Worm (Caenorhabditis elegans) whole organism, L1 larva: ENCODE measurements around the gene scav-3.

Experiments used
- C04F5.9 ChIP-seq: sonication (generic microtip); optimal IDR thresholded peaks from 2 replicates; lab custom pipeline; 2016; ENCODE audit warnings: missing genetic modification characterization, missing compliant biosample characterization
- C16A3.4 ChIP-seq: fragments of 150-350 bp; optimal IDR thresholded peaks from 2 replicates; lab custom pipeline; 2014; ENCODE audit warnings: missing biosample characterization, missing genetic modification characterization
- ama-1 ChIP-seq: fragments of 150-350 bp; optimal IDR thresholded peaks from 2 replicates; lab custom pipeline; 2014
- blmp-1 ChIP-seq: fragments of 150-350 bp; optimal IDR thresholded peaks from 2 replicates; lab custom pipeline; 2014; ENCODE audit warnings: missing biosample characterization, missing genetic modification characterization
- ceh-8 ChIP-seq: fragments of 200-800 bp; sonication (Bioruptor generic); optimal IDR thresholded peaks from 2 replicates; lab custom pipeline; 2018; ENCODE audit warnings: mild to moderate bottlenecking, missing genetic modification characterization, moderate library complexity, missing compliant biosample characterization
- ceh-88 ChIP-seq: fragments of 200-800 bp; sonication (Bioruptor generic); IDR thresholded peaks from 2 replicates; pipeline ENCODE4 v1.3.6; 2022; ENCODE audit warnings: missing genetic modification characterization, missing compliant biosample characterization
- ces-1 ChIP-seq: fragments of 150-350 bp; optimal IDR thresholded peaks from 2 replicates; lab custom pipeline; 2014; ENCODE audit warnings: missing biosample characterization, missing genetic modification reagents, missing genetic modification characterization
- efl-1 ChIP-seq, 4 experiments: fragments of 150-350 bp; optimal IDR thresholded peaks in 3 of 4; peaks in 1 of 4; 1 replicate in 1 of 4; 2 replicates in 3 of 4; lab custom pipeline; 2014; ENCODE audit warnings: missing biosample characterization in 2 of 4, missing genetic modification characterization in 2 of 4, missing genetic modification reagents in 2 of 4
- efl-3 ChIP-seq: fragments of 200-800 bp; sonication (Bioruptor generic); optimal IDR thresholded peaks from 2 replicates; lab custom pipeline; 2018; ENCODE audit warnings: mild to moderate bottlenecking, missing genetic modification characterization, missing compliant biosample characterization
- egl-27 ChIP-seq, 2 experiments: fragments of 150-350 bp in 1 of 2; sonication (generic microtip); optimal IDR thresholded peaks; 3 replicates each; lab custom pipeline; 2017 to 2018; ENCODE audit warnings: missing biosample characterization in 2 of 2, missing genetic modification characterization in 2 of 2, missing genetic modification reagents in 2 of 2
- elt-2 ChIP-seq: sonication (generic microtip); optimal IDR thresholded peaks from 2 replicates; lab custom pipeline; 2016; ENCODE audit warnings: missing genetic modification characterization, mild to moderate bottlenecking, inconsistent platforms, missing compliant biosample characterization, missing genetic modification reagents
- fkh-10 ChIP-seq: sonication (generic microtip); optimal IDR thresholded peaks from 2 replicates; lab custom pipeline; 2017; ENCODE audit warnings: missing biosample characterization, missing genetic modification reagents, missing genetic modification characterization
- grh-1 ChIP-seq: fragments of 200-800 bp; sonication (Bioruptor generic); IDR thresholded peaks from 2 replicates; pipeline ENCODE4 v1.3.6; 2022; ENCODE audit warnings: missing genetic modification reagents, missing genetic modification characterization, missing compliant biosample characterization
- hlh-17 ChIP-seq: fragments of 200-800 bp; sonication (Bioruptor generic); optimal IDR thresholded peaks from 2 replicates; lab custom pipeline; 2018; ENCODE audit warnings: missing genetic modification characterization, mild to moderate bottlenecking, missing compliant biosample characterization, moderate library complexity, borderline replicate concordance
- irx-1 ChIP-seq: sonication (generic microtip); optimal IDR thresholded peaks from 2 replicates; lab custom pipeline; 2016; ENCODE audit warnings: missing genetic modification characterization, missing compliant biosample characterization
- lin-14 ChIP-seq: fragments of 200-800 bp; sonication (Bioruptor generic); optimal IDR thresholded peaks from 2 replicates; lab custom pipeline; 2018; ENCODE audit warnings: mild to moderate bottlenecking, missing genetic modification characterization, moderate library complexity, missing compliant biosample characterization
- lin-15B ChIP-seq: fragments of 150-350 bp; sonication (generic microtip); optimal IDR thresholded peaks from 3 replicates; lab custom pipeline; 2014; ENCODE audit warnings: missing biosample characterization, missing genetic modification characterization
- lin-35 ChIP-seq, 2 experiments: fragments of 150-350 bp; optimal IDR thresholded peaks; 2 replicates each; lab custom pipeline; 2014; ENCODE audit warnings: missing biosample characterization in 2 of 2, missing genetic modification characterization in 2 of 2, missing genetic modification reagents in 2 of 2
- lir-3 ChIP-seq: sonication (generic microtip); optimal IDR thresholded peaks from 2 replicates; lab custom pipeline; 2016; ENCODE audit warnings: mild to moderate bottlenecking, missing genetic modification characterization, moderate library complexity, missing compliant biosample characterization; ENCODE audit not compliant: poor library complexity
- lsy-2 ChIP-seq, 2 experiments: fragments of 150-350 bp; optimal IDR thresholded peaks; 2 replicates each; lab custom pipeline; 2014; ENCODE audit warnings: missing biosample characterization in 2 of 2, missing genetic modification characterization in 2 of 2
- nhr-20 ChIP-seq: sonication (generic microtip); optimal IDR thresholded peaks from 2 replicates; lab custom pipeline; 2016; ENCODE audit warnings: mild to moderate bottlenecking, missing genetic modification characterization, missing compliant biosample characterization
- nhr-237 ChIP-seq: fragments of 150-350 bp; optimal IDR thresholded peaks from 2 replicates; lab custom pipeline; 2014; ENCODE audit warnings: missing biosample characterization, missing genetic modification characterization
- nhr-28 ChIP-seq: fragments of 150-350 bp; optimal IDR thresholded peaks from 2 replicates; lab custom pipeline; 2014; ENCODE audit warnings: missing biosample characterization, missing genetic modification characterization
- nhr-76 ChIP-seq: sonication (generic microtip); optimal IDR thresholded peaks from 2 replicates; lab custom pipeline; 2017; ENCODE audit warnings: missing biosample characterization, missing genetic modification characterization
- nhr-77 ChIP-seq: fragments of 150-350 bp; optimal IDR thresholded peaks from 2 replicates; lab custom pipeline; 2014; ENCODE audit warnings: missing biosample characterization, missing genetic modification characterization
- nhr-84 ChIP-seq: sonication (generic microtip); optimal IDR thresholded peaks from 2 replicates; lab custom pipeline; 2017; ENCODE audit warnings: missing biosample characterization, missing genetic modification characterization
- nhr-90 ChIP-seq: sonication (generic microtip); optimal IDR thresholded peaks from 2 replicates; lab custom pipeline; 2016; ENCODE audit warnings: mild to moderate bottlenecking, missing genetic modification characterization, missing compliant biosample characterization; ENCODE audit not compliant: poor library complexity
- pqm-1 ChIP-seq: sonication (generic microtip); optimal IDR thresholded peaks from 3 replicates; lab custom pipeline; 2017; ENCODE audit warnings: missing biosample characterization, missing genetic modification characterization
- rnt-1 ChIP-seq: sonication (generic microtip); optimal IDR thresholded peaks from 2 replicates; lab custom pipeline; 2016; ENCODE audit warnings: mild to moderate bottlenecking, missing genetic modification characterization, moderate library complexity, missing compliant biosample characterization
- snu-23 ChIP-seq: sonication (generic microtip); optimal IDR thresholded peaks from 2 replicates; lab custom pipeline; 2016; ENCODE audit warnings: missing genetic modification characterization, missing compliant biosample characterization
- sox-4 ChIP-seq: sonication (generic microtip); optimal IDR thresholded peaks from 2 replicates; lab custom pipeline; 2016; ENCODE audit warnings: missing genetic modification characterization, missing compliant biosample characterization
- sup-37 ChIP-seq: fragments of 200-800 bp; sonication (Bioruptor generic); optimal IDR thresholded peaks from 2 replicates; lab custom pipeline; 2018; ENCODE audit warnings: mild to moderate bottlenecking, missing genetic modification characterization, missing compliant biosample characterization
- tlp-1 ChIP-seq: fragments of 150-350 bp; optimal IDR thresholded peaks from 2 replicates; lab custom pipeline; 2014; ENCODE audit warnings: missing biosample characterization, missing genetic modification characterization
- unc-130 ChIP-seq: fragments of 150-350 bp; optimal IDR thresholded peaks from 2 replicates; lab custom pipeline; 2017; ENCODE audit warnings: missing biosample characterization, missing genetic modification characterization, inconsistent platforms
- vab-15 ChIP-seq: sonication (generic microtip); optimal IDR thresholded peaks from 2 replicates; lab custom pipeline; 2017; ENCODE audit warnings: missing genotype, mild to moderate bottlenecking, missing genetic modification characterization, missing compliant biosample characterization
- xbp-1 ChIP-seq: sonication (generic microtip); optimal IDR thresholded peaks from 2 replicates; lab custom pipeline; 2016; ENCODE audit warnings: missing genetic modification characterization, missing compliant biosample characterization
- zag-1 ChIP-seq: fragments of 150-350 bp; optimal IDR thresholded peaks from 2 replicates; lab custom pipeline; 2014; ENCODE audit warnings: missing biosample characterization, missing genetic modification characterization
- ztf-4 ChIP-seq: fragments of 150-350 bp; optimal IDR thresholded peaks from 2 replicates; lab custom pipeline; 2014; ENCODE audit warnings: missing biosample characterization, missing genetic modification characterization

The scav-3 gene

DNA sequence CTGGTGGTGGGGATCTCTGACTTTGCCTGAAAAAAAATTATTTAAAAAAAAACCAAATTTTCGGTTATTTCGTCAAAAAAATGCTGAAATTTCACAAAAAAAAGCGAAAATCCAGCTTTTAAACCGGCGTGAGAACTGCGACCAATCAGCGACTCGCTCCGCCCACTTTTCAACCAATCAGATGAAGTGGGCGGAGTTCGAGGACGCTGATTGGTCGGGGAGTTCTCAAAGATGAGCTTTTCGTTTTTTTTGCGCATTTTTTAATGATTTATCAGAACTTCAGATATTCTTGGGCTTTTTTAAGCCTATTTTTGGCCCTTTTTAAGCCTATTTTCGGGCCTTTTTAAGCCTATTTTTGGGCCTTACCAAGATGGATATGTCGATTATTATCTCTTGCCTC, 36.4 kb downstream of the scav-3 start:
- TF ChIP-seq sup-37 (GFP tag; lab: Kevin White, UChicago) (no peak), ceh-88 (GFP tag; lab: Robert Waterston, UW) (no peak), pqm-1 (tag; lab: Kevin White, UChicago) (no peak), xbp-1 (tag; lab: Kevin White, UChicago) (no peak), elt-2 (tag; lab: Kevin White, UChicago) (no peak), ces-1 (GFP tag; lab: Kevin White, UChicago) (no peak), egl-27 (tag; optimal IDR thresholded peaks at IDR 0.05; lab: Kevin White, UChicago) (no peak), nhr-20 (no peak), blmp-1 (tag; lab: Kevin White, UChicago) (no peak), ama-1 (lab: Kevin White, UChicago) (no peak), fkh-10 (GFP tag; lab: Kevin White, UChicago) (no peak), sox-4 (tag; lab: Kevin White, UChicago) (no peak), lir-3 (no peak), nhr-28 (no peak)

- TF ChIP-seq efl-1 (optimal IDR thresholded peaks at IDR 0.05; lab: Kevin White, UChicago) (no peak), efl-1 (GFP tag; optimal IDR thresholded peaks at IDR 0.05 in 1 of 2; lab: Kevin White, UChicago) (peak in 1 of 2 experiments; percentile 81), nhr-84 (tag; lab: Kevin White, UChicago) (no peak), snu-23 (no peak), lin-35 (GFP tag; optimal IDR thresholded peaks at IDR 0.05; lab: Kevin White, UChicago) (no peak), nhr-237 (tag; lab: Kevin White, UChicago) (no peak), ceh-8 (GFP tag; lab: Kevin White, UChicago) (no peak), nhr-76 (tag; lab: Kevin White, UChicago) (no peak)
Observed at ce11 chrIII:12414533-12414932, 42.1 kb downstream of the scav-3 start.

DNA sequence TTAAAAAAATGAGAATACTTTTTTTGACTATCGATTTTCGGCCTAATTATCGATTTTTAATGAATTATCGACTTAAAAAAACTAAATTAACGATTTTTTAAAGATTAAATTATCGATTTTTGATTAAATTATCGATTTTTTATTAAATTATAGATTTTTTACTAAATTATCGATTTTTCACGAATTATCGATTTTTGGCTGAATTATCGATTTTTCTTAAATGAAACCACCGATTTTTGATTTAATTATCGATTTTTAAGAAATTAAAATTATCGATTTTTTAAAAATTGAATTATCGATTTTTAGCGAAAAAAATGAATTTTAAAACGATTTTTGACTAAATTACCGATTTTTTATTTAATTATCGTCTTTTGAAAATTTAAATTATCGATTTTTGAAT, 45.0 kb downstream of the scav-3 start:
- TF ChIP-seq ztf-4 (tag; lab: Kevin White, UChicago) (no peak), efl-3 (no peak), C04F5.9 (tag; lab: Kevin White, UChicago) (no peak), hlh-17 (GFP tag; lab: Kevin White, UChicago) (no peak), lin-14 (GFP tag; lab: Kevin White, UChicago) (no peak), tlp-1 (no peak), lir-3 (no peak), grh-1 (no peak), nhr-237 (tag; lab: Kevin White, UChicago) (no peak), nhr-77 (no peak), lin-35 (GFP tag; optimal IDR thresholded peaks at IDR 0.05; lab: Kevin White, UChicago) (no peak)

ce11 chrIII:12411059-12411458, 45.6 kb downstream of the scav-3 start:
- TF ChIP-seq lsy-2 (tag; optimal IDR thresholded peaks at IDR 0.05; lab: Kevin White, UChicago), result no peak
- no peak for TF ChIP-seq tlp-1
- TF ChIP-seq sox-4 (tag; lab: Kevin White, UChicago), result no peak
- no peak for TF ChIP-seq nhr-237 (tag; lab: Kevin White, UChicago)
- no peak for TF ChIP-seq rnt-1 (tag; lab: Kevin White, UChicago)
- TF ChIP-seq grh-1, result no peak
- no peak for TF ChIP-seq egl-27 (tag; optimal IDR thresholded peaks at IDR 0.05; lab: Kevin White, UChicago)
- no peak for TF ChIP-seq lin-35 (GFP tag; optimal IDR thresholded peaks at IDR 0.05; lab: Kevin White, UChicago)
- no peak for TF ChIP-seq zag-1 (tag; lab: Kevin White, UChicago)
- TF ChIP-seq unc-130, result no peak
- no peak for TF ChIP-seq nhr-20
- no peak for TF ChIP-seq vab-15 (tag; lab: Kevin White, UChicago)
- TF ChIP-seq lin-15B (tag; lab: Kevin White, UChicago), result no peak
- TF ChIP-seq nhr-90 (tag; lab: Kevin White, UChicago), result no peak
- no peak for TF ChIP-seq C16A3.4
- no peak for TF ChIP-seq irx-1 (tag; lab: Kevin White, UChicago)
